Worm (Caenorhabditis elegans): ENCODE measurements around the gene F47B10.8.

- TF ChIP-seq R02D3.7 (tag; optimal IDR thresholded peaks at IDR 0.05) (no peak), ceh-28 (tag; optimal IDR thresholded peaks at IDR 0.05) (no peak), skn-1 (tag; optimal IDR thresholded peaks at IDR 0.05) (no peak), nhr-11 (tag; optimal IDR thresholded peaks at IDR 0.05) (no peak), zag-1 (tag; optimal IDR thresholded peaks at IDR 0.05) (no peak), unc-62 (GFP tag; optimal IDR thresholded peaks at IDR 0.05) (no peak), nhr-237 (tag; optimal IDR thresholded peaks at IDR 0.05) (no peak), snpc-4 (tag; optimal IDR thresholded peaks at IDR 0.05) (no peak), pha-4 (tag; optimal IDR thresholded peaks at IDR 0.05) (no peak), ztf-4 (tag; optimal IDR thresholded peaks at IDR 0.05) (no peak)
Observed at ce11 chrX:10902723-10903322, 7.8 kb downstream of the F47B10.8 start, which contains the start of gene acbp-3.

Data from whole organism, L3 larva.